Worm (Caenorhabditis elegans): ENCODE data around the gene F48F7.5.

DNA sequence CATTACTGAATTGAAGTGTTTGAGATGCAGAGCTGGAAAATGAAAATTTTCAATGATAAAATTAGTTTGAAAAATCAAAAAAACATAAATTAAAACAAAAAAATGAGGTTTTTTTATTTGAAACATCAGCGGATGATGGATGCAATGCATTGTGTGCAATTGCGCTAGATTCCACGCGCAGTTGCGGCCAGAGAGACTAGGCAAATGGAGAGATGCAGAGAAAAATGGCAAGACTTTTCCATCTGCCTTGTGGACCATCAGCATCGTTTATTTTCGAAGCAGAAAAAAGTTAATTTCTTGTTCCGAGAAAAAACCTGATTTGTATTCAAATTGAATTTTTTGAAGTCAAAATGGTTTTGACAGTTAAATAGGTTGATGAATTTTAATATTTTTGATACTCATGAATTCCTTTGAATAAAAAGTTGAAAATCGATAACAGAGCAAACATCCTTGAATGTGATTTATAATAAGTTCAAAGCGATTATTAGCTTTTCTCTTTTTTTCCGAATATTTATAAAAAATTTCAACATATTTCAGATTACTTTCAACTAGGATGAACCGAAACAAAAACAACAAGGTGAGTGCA lies 20.4 kb downstream of the F48F7.5 start, which contains the start of the genes C31E10.5 and C31E10.6:
- TF ChIP-seq nhr-237 (tag; optimal IDR thresholded peaks at IDR 0.05) (no peak), elt-3 (tag; optimal IDR thresholded peaks at IDR 0.05) (no peak), blmp-1 (tag; optimal IDR thresholded peaks at IDR 0.05; ENCODE audit: insufficient read depth) (no peak), skn-1 (tag; optimal IDR thresholded peaks at IDR 0.05) (no peak), snpc-4 (tag; optimal IDR thresholded peaks at IDR 0.05) (no peak), ztf-1 (GFP tag; conservative IDR thresholded peaks at IDR 0.05) (no peak), ceh-16 (tag; optimal IDR thresholded peaks at IDR 0.05) (no peak)

Data from whole organism, L2 larva.